Worm (Caenorhabditis elegans): ENCODE data around the gene ZK829.3.

DNA sequence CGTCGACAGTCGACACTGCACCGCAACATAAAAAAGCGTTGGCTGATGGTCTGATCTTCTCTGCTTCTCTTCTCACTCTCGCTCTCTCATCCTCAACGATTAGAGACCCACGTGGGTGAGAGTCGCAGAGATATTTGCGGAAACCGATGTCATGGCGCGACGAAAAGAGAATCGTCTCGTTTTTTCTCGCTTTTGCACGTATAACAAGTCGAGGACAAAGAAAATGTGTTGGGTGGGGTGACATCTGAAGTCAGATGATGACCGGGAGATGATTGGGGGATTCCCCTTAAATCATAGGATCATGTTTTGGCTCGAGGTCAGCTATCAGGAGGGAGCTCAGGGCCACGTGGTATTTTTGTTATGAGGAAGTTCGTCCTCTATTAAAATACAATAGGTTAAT lies 10.9 kb upstream of the ZK829.3 start:
- TF ChIP-seq ama-1 (optimal IDR thresholded peaks at IDR 0.05) (no peak), aly-1 (tag; optimal IDR thresholded peaks at IDR 0.05) (no peak), flt-1 (GFP tag; IDR thresholded peaks at IDR 0.05) (no peak), hnd-1 (tag; optimal IDR thresholded peaks at IDR 0.05) (no peak), tra-4 (tag; optimal IDR thresholded peaks at IDR 0.05) (no peak), tbx-37 (GFP tag; conservative IDR thresholded peaks at IDR 0.05) (no peak), ets-7 (tag; optimal IDR thresholded peaks at IDR 0.05) (no peak), tbx-11 (GFP tag; IDR thresholded peaks at IDR 0.05) (no peak), sea-1 (GFP tag; conservative IDR thresholded peaks at IDR 0.05) (no peak), B0310.2 (tag; optimal IDR thresholded peaks at IDR 0.05) (no peak), pes-1 (GFP tag; IDR thresholded peaks at IDR 0.05) (no peak), ceh-13 (GFP tag; optimal IDR thresholded peaks at IDR 0.05) (no peak)
